Worm (Caenorhabditis elegans): ENCODE measurements around the gene Y11D7A.3.
"Not testable (repeated sequence)": the region's sequence is repeated elsewhere in the genome, so short reads cannot be mapped to it uniquely, and the experiment has no call there.

The Y11D7A.3 gene

ce11 chrIV:9191183-9191582 is 41.7 kb upstream of the Y11D7A.3 start (continued):
- no peak for TF ChIP-seq nhr-10 (tag; optimal IDR thresholded peaks at IDR 0.05)
- no peak for TF ChIP-seq mxl-2 (GFP tag; conservative IDR thresholded peaks at IDR 0.05)
- peak; percentile 77 for TF ChIP-seq spr-3 (GFP tag; optimal IDR thresholded peaks at IDR 0.05)
- TF ChIP-seq hif-1 (tag; optimal IDR thresholded peaks at IDR 0.05) = no peak
- TF ChIP-seq T20F7.1 (GFP tag; optimal IDR thresholded peaks at IDR 0.05) = peak; percentile 79
- no peak for TF ChIP-seq set-16 (GFP tag; IDR thresholded peaks at IDR 0.05)
- no peak for TF ChIP-seq nhr-11 (tag; optimal IDR thresholded peaks at IDR 0.05)
- TF ChIP-seq lsy-2 (tag; optimal IDR thresholded peaks at IDR 0.05) = no peak
- no peak for TF ChIP-seq egl-43 (GFP tag; IDR thresholded peaks at IDR 0.05)
- no peak for TF ChIP-seq zag-1 (tag; optimal IDR thresholded peaks at IDR 0.05)
- no peak for TF ChIP-seq T26A8.4 (GFP tag; IDR thresholded peaks at IDR 0.05)
- TF ChIP-seq unc-62 (GFP tag; optimal IDR thresholded peaks at IDR 0.05 in 1 of 2) = peak in 1 of 2 experiments; percentile 91
- no peak for TF ChIP-seq unc-62 (tag; optimal IDR thresholded peaks at IDR 0.05)
- TF ChIP-seq Y48G9A.11 (GFP tag; IDR thresholded peaks at IDR 0.05) = peak; percentile 56; the same call in 1 of the 2 replicates
- peak; percentile 70 for TF ChIP-seq madf-9 (GFP tag; conservative IDR thresholded peaks at IDR 0.05)
- peak; percentile 88 for TF ChIP-seq mes-2 (tag; optimal IDR thresholded peaks at IDR 0.05; ENCODE audit: poor library complexity, severe bottlenecking)
- TF ChIP-seq dmd-8 (GFP tag; IDR thresholded peaks at IDR 0.05) = peak; percentile 79; the same call in 1 of the 2 replicates
- peak; percentile 54; the same call in 1 of the 2 replicates for TF ChIP-seq zfp-3 (GFP tag; conservative IDR thresholded peaks at IDR 0.05)
- no peak for TF ChIP-seq nhr-237 (tag; optimal IDR thresholded peaks at IDR 0.05)

DNA sequence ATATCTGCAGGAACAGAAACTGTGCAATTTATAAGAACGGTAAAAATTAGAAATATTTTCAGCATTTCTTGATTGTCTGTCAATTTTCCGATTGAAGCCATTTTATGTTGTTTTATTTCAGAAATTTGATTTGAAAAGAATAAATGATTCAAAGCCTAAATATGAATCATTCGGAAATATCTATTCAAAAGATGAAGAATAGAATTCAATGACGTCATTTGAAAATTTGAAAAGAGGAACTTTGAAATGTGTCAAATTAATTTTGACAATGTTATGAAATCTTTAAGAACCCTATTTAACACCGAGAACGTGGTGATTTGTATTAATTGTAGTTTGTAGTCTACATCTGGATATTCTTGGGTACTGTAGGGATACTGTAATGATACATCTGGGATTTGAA is 40.4 kb upstream of the Y11D7A.3 start, which contains the start of gene C46C2.5:
TSS of gene C46C2.5 (minus strand) at position 101 of the 400 bp plus-strand sequence.
- peak; percentile 28 for TF ChIP-seq aha-1 (tag)
- TF ChIP-seq dve-1 (tag; optimal IDR thresholded peaks at IDR 0.05; ENCODE audit: insufficient read depth) = peak; percentile 23
- no peak for TF ChIP-seq nhr-76 (tag; optimal IDR thresholded peaks at IDR 0.05)

- 0 out of 2 replicates have a peak, but pooled peaks have one; percentile 7 for TF ChIP-seq lin-38 (GFP tag; IDR thresholded peaks at IDR 0.05)
- peak in 1 of 2 experiments; percentile 16 for TF ChIP-seq lsy-2 (tag; optimal IDR thresholded peaks at IDR 0.05)
Measured at ce11 chrIV:9194524-9194923, 38.4 kb upstream of the Y11D7A.3 start, which contains the start of gene C46C2.7. Gene C46C2.7, plus strand, starts transcription at chrIV:9194824.

- TF ChIP-seq dmd-8 (GFP tag; IDR thresholded peaks at IDR 0.05) (peak; percentile 86), madf-5 (GFP tag; IDR thresholded peaks at IDR 0.05) (peak; percentile 87 to 98; a peak in 3 of 4 replicates), Y48G9A.11 (GFP tag; IDR thresholded peaks at IDR 0.05) (peak; percentile 99), nhr-41 (GFP tag; IDR thresholded peaks at IDR 0.05) (peak; percentile 71; the same call in 1 of the 2 replicates), pha-4 (GFP tag; IDR thresholded peaks at IDR 0.05) (peak; percentile 93), ZK337.2 (GFP tag; IDR thresholded peaks at IDR 0.05) (peak; percentile 96), zfp-3 (GFP tag; conservative IDR thresholded peaks at IDR 0.05) (peak; percentile 98), php-3 (GFP tag; IDR thresholded peaks at IDR 0.05) (peak; percentile 95), mes-2 (tag; optimal IDR thresholded peaks at IDR 0.05; ENCODE audit: poor library complexity, severe bottlenecking) (peak; percentile 81), tra-1 (GFP tag; IDR thresholded peaks at IDR 0.05) (peak; percentile 99), lin-1 (GFP tag; IDR thresholded peaks at IDR 0.05) (peak; percentile 95), zip-11 (GFP tag; IDR thresholded peaks at IDR 0.05) (0 out of 2 replicates have a peak, but pooled peaks have one; percentile 56), lin-29 (GFP tag; IDR thresholded peaks at IDR 0.05) (peak; percentile 97), T20F7.1 (GFP tag; optimal IDR thresholded peaks at IDR 0.05) (peak; percentile 76), dmd-9 (GFP tag; IDR thresholded peaks at IDR 0.05) (peak; percentile 96), ceh-20 (GFP tag; IDR thresholded peaks at IDR 0.05) (peak; percentile 95), madf-9 (GFP tag; conservative IDR thresholded peaks at IDR 0.05) (peak; percentile 95), nhr-42 (GFP tag; IDR thresholded peaks at IDR 0.05) (peak; percentile 98), hmg-1.1 (GFP tag; IDR thresholded peaks at IDR 0.05) (peak; percentile 79), aha-1 (tag) (peak; percentile 9), spr-1 (tag; optimal IDR thresholded peaks at IDR 0.05) (peak; percentile 29), tag-97 (GFP tag; IDR thresholded peaks at IDR 0.05) (peak; percentile 89; the same call in 1 of the 2 replicates), F44E2.7 (GFP tag; IDR thresholded peaks at IDR 0.05) (peak; percentile 83), nhr-48 (tag; optimal IDR thresholded peaks at IDR 0.05) (peak; percentile 11), dmd-6 (GFP tag; IDR thresholded peaks at IDR 0.05) (peak; percentile 98), mxl-2 (GFP tag; conservative IDR thresholded peaks at IDR 0.05) (peak; percentile 89), dve-1 (tag; optimal IDR thresholded peaks at IDR 0.05; ENCODE audit: insufficient read depth) (peak; percentile 31), lim-7 (GFP tag; IDR thresholded peaks at IDR 0.05) (0 out of 2 replicates have a peak, but pooled peaks have one; percentile 45)
- TF ChIP-seq pha-4 (tag; optimal IDR thresholded peaks at IDR 0.05) = not testable (repeated sequence)
Measured at ce11 chrIV:9196023-9196636, 36.8 kb upstream of the Y11D7A.3 start.

All from whole organism, L4 larva.